Worm (Caenorhabditis elegans) whole organism, L4 larva: ENCODE results near the gene calu-1.
A peak's percentile ranks its signal among the peaks of the same experiment; 100 is the strongest.

ENCODE experiments used
- D1046.2 ChIP-seq: fragments of 200-800 bp; sonication (Bioruptor generic); IDR thresholded peaks from 2 replicates; pipeline ENCODE4 v1.3.6; 2022; ENCODE audit warnings: missing genetic modification characterization, missing compliant biosample characterization
- F10B5.3 ChIP-seq: sonication (generic microtip); optimal IDR thresholded peaks from 2 replicates; lab custom pipeline; 2016; ENCODE audit warnings: mild to moderate bottlenecking, missing genetic modification characterization, missing compliant biosample characterization
- F26F4.8 ChIP-seq: fragments of 200-800 bp; sonication (Bioruptor generic); conservative IDR thresholded peaks from 2 replicates; pipeline ENCODE4 v1.3.6; 2022; ENCODE audit warnings: missing genetic modification characterization, missing compliant biosample characterization
- F44E2.7 ChIP-seq: fragments of 200-800 bp; sonication (Bioruptor generic); IDR thresholded peaks from 2 replicates; pipeline ENCODE4 v2.1.2; 2022; ENCODE audit warnings: missing genetic modification characterization, missing compliant biosample characterization
- T20F7.1 ChIP-seq: fragments of 200-800 bp; sonication (Bioruptor generic); optimal IDR thresholded peaks from 2 replicates; lab custom pipeline; 2018; ENCODE audit warnings: mild to moderate bottlenecking, missing genetic modification characterization, missing compliant biosample characterization
- T26A8.4 ChIP-seq: fragments of 200-800 bp; sonication (Bioruptor generic); IDR thresholded peaks from 2 replicates; pipeline ENCODE4 v1.3.6; 2022; ENCODE audit warnings: missing genetic modification characterization, missing compliant biosample characterization
- Y48G9A.11 ChIP-seq: fragments of 200-800 bp; sonication (Bioruptor generic); IDR thresholded peaks from 2 replicates; pipeline ENCODE4 v1.3.6; 2022; ENCODE audit warnings: missing genetic modification reagents, missing genetic modification characterization, missing compliant biosample characterization
- ZK546.5 ChIP-seq, 2 experiments: sonication (generic microtip); optimal IDR thresholded peaks; 2 replicates each; lab custom pipeline; 2017; ENCODE audit warnings: missing biosample characterization in 2 of 2, missing genetic modification characterization in 2 of 2
- aha-1 ChIP-seq: fragments of 150-350 bp; peaks from one replicate; lab custom pipeline; 2014; ENCODE audit warnings: missing biosample characterization, missing genetic modification characterization
- aly-2 ChIP-seq: sonication (generic microtip); optimal IDR thresholded peaks from 2 replicates; lab custom pipeline; 2018; ENCODE audit warnings: missing biosample characterization, missing genetic modification characterization
- ama-1 ChIP-seq: fragments of 150-350 bp; optimal IDR thresholded peaks from 2 replicates; lab custom pipeline; 2014; ENCODE audit warnings: inconsistent platforms, mixed read lengths
- arid-1 ChIP-seq: fragments of 200-800 bp; sonication (Bioruptor generic); conservative IDR thresholded peaks from 2 replicates; pipeline ENCODE4 v1.3.6; 2022; ENCODE audit warnings: missing genetic modification reagents, missing genetic modification characterization, missing compliant biosample characterization
- ceh-20 ChIP-seq: fragments of 200-800 bp; sonication (Bioruptor generic); IDR thresholded peaks from 2 replicates; pipeline ENCODE4 v1.3.6; 2022; ENCODE audit warnings: missing genetic modification reagents, missing genetic modification characterization, missing compliant biosample characterization
- ceh-82 ChIP-seq: sonication (generic microtip); optimal IDR thresholded peaks from 2 replicates; lab custom pipeline; 2017; ENCODE audit warnings: missing biosample characterization, missing genetic modification characterization
- ces-1 ChIP-seq: fragments of 150-350 bp; sonication (generic microtip); optimal IDR thresholded peaks from 4 replicates; lab custom pipeline; 2014; ENCODE audit warnings: missing biosample characterization, missing genetic modification reagents, missing genetic modification characterization
- ctbp-1 ChIP-seq: fragments of 200-800 bp; sonication (Bioruptor generic); IDR thresholded peaks from 2 replicates; pipeline ENCODE4 v1.3.6; 2022; ENCODE audit warnings: missing genetic modification reagents, missing genetic modification characterization, missing compliant biosample characterization
- daf-12 ChIP-seq: fragments of 150-350 bp; optimal IDR thresholded peaks from 2 replicates; lab custom pipeline; 2014; ENCODE audit warnings: missing biosample characterization, missing genetic modification reagents, missing genetic modification characterization
- daf-16 ChIP-seq, 3 experiments: sonication (generic microtip); optimal IDR thresholded peaks; 2 replicates each; lab custom pipeline; 2016 to 2017; ENCODE audit warnings: missing genetic modification characterization in 3 of 3, missing genetic modification reagents in 3 of 3, mild to moderate bottlenecking in 2 of 3, missing compliant biosample characterization in 2 of 3, missing biosample characterization in 1 of 3, moderate library complexity in 1 of 3
- dmd-6 ChIP-seq: fragments of 200-800 bp; sonication (Bioruptor generic); IDR thresholded peaks from 2 replicates; pipeline ENCODE4 v1.3.6; 2022; ENCODE audit warnings: missing genetic modification reagents, missing genetic modification characterization, missing compliant biosample characterization
- dmd-9 ChIP-seq: fragments of 200-800 bp; sonication (Bioruptor generic); IDR thresholded peaks from 2 replicates; pipeline ENCODE4 v1.3.6; 2022; ENCODE audit warnings: missing genetic modification reagents, missing genetic modification characterization, missing compliant biosample characterization
- dpl-1 ChIP-seq: fragments of 150-350 bp; optimal IDR thresholded peaks from 2 replicates; lab custom pipeline; 2014; ENCODE audit warnings: missing biosample characterization, missing genetic modification reagents, missing genetic modification characterization
- dve-1 ChIP-seq: sonication (generic microtip); optimal IDR thresholded peaks from 2 replicates; lab custom pipeline; 2017; ENCODE audit warnings: antibody characterized with exemption, mild to moderate bottlenecking, missing genetic modification characterization, missing compliant biosample characterization; ENCODE audit not compliant: insufficient read depth
- egl-27 ChIP-seq: sonication (generic microtip); optimal IDR thresholded peaks from 3 replicates; lab custom pipeline; 2017; ENCODE audit warnings: missing biosample characterization, missing genetic modification reagents, missing genetic modification characterization
- hlh-11 ChIP-seq: fragments of 200-800 bp; sonication (Bioruptor generic); optimal IDR thresholded peaks from 2 replicates; lab custom pipeline; 2018; ENCODE audit warnings: mild to moderate bottlenecking, missing genetic modification characterization, missing compliant biosample characterization
- hlh-30 ChIP-seq: sonication (generic microtip); optimal IDR thresholded peaks from 2 replicates; lab custom pipeline; 2017; ENCODE audit warnings: antibody characterized with exemption, mild to moderate bottlenecking, missing genetic modification characterization, missing compliant biosample characterization; ENCODE audit not compliant: insufficient read depth
- hmg-1.1 ChIP-seq: fragments of 200-800 bp; sonication (Bioruptor generic); IDR thresholded peaks from 2 replicates; pipeline ENCODE4 v1.3.6; 2022; ENCODE audit warnings: missing genetic modification reagents, missing genetic modification characterization, missing compliant biosample characterization
- lin-1 ChIP-seq: fragments of 200-800 bp; sonication (Bioruptor generic); IDR thresholded peaks from 2 replicates; pipeline ENCODE4 v1.3.6; 2022; ENCODE audit warnings: missing genetic modification reagents, missing genetic modification characterization, missing compliant biosample characterization
- lin-13 ChIP-seq: fragments of 150-350 bp; optimal IDR thresholded peaks from 2 replicates; lab custom pipeline; 2014; ENCODE audit warnings: missing biosample characterization, missing genetic modification reagents, missing genetic modification characterization
- lin-15B ChIP-seq: fragments of 150-350 bp; sonication (generic microtip); optimal IDR thresholded peaks from 3 replicates; lab custom pipeline; 2014; ENCODE audit warnings: missing biosample characterization, missing genetic modification characterization
- lin-29 ChIP-seq: fragments of 200-800 bp; sonication (Bioruptor generic); IDR thresholded peaks from 2 replicates; pipeline ENCODE4 v1.3.6; 2022; ENCODE audit warnings: missing genetic modification reagents, missing genetic modification characterization, missing compliant biosample characterization
- lir-3 ChIP-seq: sonication (generic microtip); optimal IDR thresholded peaks from 2 replicates; lab custom pipeline; 2016; ENCODE audit warnings: mild to moderate bottlenecking, missing genetic modification characterization, missing compliant biosample characterization
- madf-5 ChIP-seq, 2 experiments: fragments of 200-800 bp; sonication (Bioruptor generic); IDR thresholded peaks; 2 replicates each; pipeline ENCODE4 v1.3.6; 2022; ENCODE audit warnings: missing compliant biosample characterization in 2 of 2, missing genetic modification characterization in 2 of 2
- madf-9 ChIP-seq: fragments of 200-800 bp; sonication (Bioruptor generic); conservative IDR thresholded peaks from 2 replicates; pipeline ENCODE4 v1.3.6; 2022; ENCODE audit warnings: missing genetic modification reagents, missing genetic modification characterization, missing compliant biosample characterization
- mdt-29 ChIP-seq: fragments of 200-800 bp; sonication (Bioruptor generic); IDR thresholded peaks from 2 replicates; pipeline ENCODE4 v1.3.6; 2022; ENCODE audit warnings: missing genetic modification reagents, missing genetic modification characterization, missing compliant biosample characterization
- mep-1 ChIP-seq: fragments of 150-350 bp; sonication (generic microtip); optimal IDR thresholded peaks from 3 replicates; lab custom pipeline; 2014; ENCODE audit warnings: missing biosample characterization, missing genetic modification characterization
- nhr-11 ChIP-seq: fragments of 150-350 bp; optimal IDR thresholded peaks from 2 replicates; lab custom pipeline; 2014; ENCODE audit warnings: missing biosample characterization, missing genetic modification characterization
- nhr-25 ChIP-seq: sonication (generic microtip); optimal IDR thresholded peaks from 2 replicates; lab custom pipeline; 2017; ENCODE audit warnings: missing genetic modification characterization, mild to moderate bottlenecking, missing compliant biosample characterization, antibody characterized with exemption, moderate library complexity, borderline replicate concordance; ENCODE audit not compliant: insufficient read depth
- nhr-28 ChIP-seq: fragments of 150-350 bp; optimal IDR thresholded peaks from 2 replicates; lab custom pipeline; 2014; ENCODE audit warnings: missing biosample characterization, missing genetic modification characterization
- pha-4 ChIP-seq, 2 experiments: fragments of 150-350 bp in 1 of 2; fragments of 200-800 bp in 1 of 2; sonication (Bioruptor generic) in 1 of 2; IDR thresholded peaks in 1 of 2; optimal IDR thresholded peaks in 1 of 2; 2 replicates each; pipeline versions ENCODE4 v1.3.6 to Lab custom; 2014 to 2022; ENCODE audit warnings: missing genetic modification characterization in 2 of 2, missing genetic modification reagents in 2 of 2, missing biosample characterization in 1 of 2, missing compliant biosample characterization in 1 of 2
- php-3 ChIP-seq: fragments of 200-800 bp; sonication (Bioruptor generic); IDR thresholded peaks from 2 replicates; pipeline ENCODE4 v1.3.6; 2022; ENCODE audit warnings: missing genetic modification reagents, missing genetic modification characterization, missing compliant biosample characterization
- rbr-2 ChIP-seq: sonication (generic microtip); optimal IDR thresholded peaks from 2 replicates; lab custom pipeline; 2016; ENCODE audit warnings: missing genotype, missing genetic modification characterization, missing compliant biosample characterization
- tra-1 ChIP-seq: fragments of 200-800 bp; sonication (Bioruptor generic); IDR thresholded peaks from 2 replicates; pipeline ENCODE4 v1.3.6; 2022; ENCODE audit warnings: missing genetic modification reagents, missing genetic modification characterization, missing compliant biosample characterization
- unc-62 ChIP-seq, 3 experiments: fragments of 150-350 bp in 1 of 3; sonication (generic microtip); optimal IDR thresholded peaks in 2 of 3; peaks in 1 of 3; 1 replicate in 1 of 3; 2 replicates in 2 of 3; lab custom pipeline; 2014 to 2017; ENCODE audit warnings: missing biosample characterization in 3 of 3, missing genetic modification characterization in 3 of 3, missing genetic modification reagents in 3 of 3, missing genotype in 1 of 3
- vab-7 ChIP-seq: fragments of 200-800 bp; sonication (Bioruptor generic); IDR thresholded peaks from 2 replicates; pipeline ENCODE4 v1.3.6; 2022; ENCODE audit warnings: missing genetic modification reagents, missing genetic modification characterization, missing compliant biosample characterization
- zag-1 ChIP-seq: fragments of 150-350 bp; optimal IDR thresholded peaks from 2 replicates; lab custom pipeline; 2014; ENCODE audit warnings: missing biosample characterization, missing genetic modification characterization
- ztf-11 ChIP-seq: fragments of 150-350 bp; optimal IDR thresholded peaks from 2 replicates; lab custom pipeline; 2014; ENCODE audit warnings: missing biosample characterization, missing genetic modification characterization

Gene calu-1

DNA sequence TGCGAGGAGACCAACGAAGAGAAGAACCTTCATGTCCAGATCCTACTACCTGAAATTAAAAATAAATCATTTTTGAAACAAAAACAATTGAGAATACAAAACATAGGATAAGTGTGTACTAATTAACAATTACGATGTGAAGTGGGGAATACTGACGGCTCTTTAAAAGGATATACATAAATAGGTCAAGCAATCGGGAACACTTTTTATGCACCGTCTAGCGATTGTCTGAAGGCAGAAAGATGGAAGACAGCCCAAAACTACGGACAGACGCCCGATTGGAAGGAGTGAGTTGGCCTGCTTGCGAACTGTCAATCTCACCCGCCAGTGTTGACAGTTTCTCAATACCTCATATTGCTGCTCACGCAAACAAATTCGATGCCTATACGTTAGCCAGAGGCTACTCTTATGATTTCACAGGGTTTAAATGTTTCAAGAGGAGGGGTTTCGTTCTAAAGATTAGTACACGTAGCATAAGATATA lies at the start of gene calu-1:
Gene calu-1 (minus strand): TSS at position 51 of the 483 bp plus-strand sequence.
- no peak for TF ChIP-seq lin-29 (GFP tag; lab: Robert Waterston, UW)
- TF ChIP-seq F44E2.7 (GFP tag; lab: Robert Waterston, UW): no peak
- TF ChIP-seq nhr-28: no peak
- TF ChIP-seq T20F7.1 (GFP tag; lab: Kevin White, UChicago): peak; percentile 32
- TF ChIP-seq mdt-29: peak; percentile 54; the same call in 1 of the 2 replicates
- TF ChIP-seq ceh-82 (tag; lab: Kevin White, UChicago): no peak
- peak in 1 of 2 experiments; percentile 5 for TF ChIP-seq daf-16 (GFP tag; optimal IDR thresholded peaks at IDR 0.05; lab: Kevin White, UChicago)
- peak; percentile 18 for TF ChIP-seq daf-16 (tag; optimal IDR thresholded peaks at IDR 0.05; lab: Kevin White, UChicago)
- TF ChIP-seq aly-2 (tag; lab: Kevin White, UChicago): no peak
- TF ChIP-seq madf-5 (GFP tag; IDR thresholded peaks at IDR 0.05; lab: Robert Waterston, UW): no peak
- peak; percentile 12 to 36 for TF ChIP-seq unc-62 (GFP tag; optimal IDR thresholded peaks at IDR 0.05 in 1 of 2; lab: Kevin White, UChicago)
- TF ChIP-seq unc-62 (tag; optimal IDR thresholded peaks at IDR 0.05; lab: Kevin White, UChicago): no peak
- TF ChIP-seq tra-1 (GFP tag; lab: Robert Waterston, UW): peak; percentile 95
- TF ChIP-seq hmg-1.1 (GFP tag; lab: Robert Waterston, UW): no peak
- TF ChIP-seq arid-1 (GFP tag; lab: Robert Waterston, UW): no peak
- TF ChIP-seq dmd-6: peak; percentile 94
- TF ChIP-seq dmd-9 (GFP tag; lab: Robert Waterston, UW): no peak
- TF ChIP-seq D1046.2 (GFP tag; lab: Robert Waterston, UW): no peak
- peak; percentile 39; the same call in 1 of the 2 replicates for TF ChIP-seq lin-1 (GFP tag; lab: Robert Waterston, UW)
- TF ChIP-seq hlh-30 (tag; lab: Kevin White, UChicago): no peak
- peak; percentile 6 for TF ChIP-seq dve-1 (tag; lab: Kevin White, UChicago)
- TF ChIP-seq lin-13 (GFP tag; lab: Kevin White, UChicago): no peak
- peak; percentile 6 for TF ChIP-seq hlh-11
- TF ChIP-seq aha-1 (tag; lab: Kevin White, UChicago): peak; percentile 43
- no peak for TF ChIP-seq lin-15B (tag; lab: Kevin White, UChicago)
- peak; percentile 53; the same call in 1 of the 2 replicates for TF ChIP-seq pha-4 (GFP tag; IDR thresholded peaks at IDR 0.05; lab: Robert Waterston, UW)
- no peak for TF ChIP-seq pha-4 (tag; optimal IDR thresholded peaks at IDR 0.05; lab: Kevin White, UChicago)
- no peak for TF ChIP-seq vab-7 (GFP tag; lab: Robert Waterston, UW)
- 0 out of 2 replicates have a peak, but pooled peaks have one; percentile 32 for TF ChIP-seq php-3

DNA sequence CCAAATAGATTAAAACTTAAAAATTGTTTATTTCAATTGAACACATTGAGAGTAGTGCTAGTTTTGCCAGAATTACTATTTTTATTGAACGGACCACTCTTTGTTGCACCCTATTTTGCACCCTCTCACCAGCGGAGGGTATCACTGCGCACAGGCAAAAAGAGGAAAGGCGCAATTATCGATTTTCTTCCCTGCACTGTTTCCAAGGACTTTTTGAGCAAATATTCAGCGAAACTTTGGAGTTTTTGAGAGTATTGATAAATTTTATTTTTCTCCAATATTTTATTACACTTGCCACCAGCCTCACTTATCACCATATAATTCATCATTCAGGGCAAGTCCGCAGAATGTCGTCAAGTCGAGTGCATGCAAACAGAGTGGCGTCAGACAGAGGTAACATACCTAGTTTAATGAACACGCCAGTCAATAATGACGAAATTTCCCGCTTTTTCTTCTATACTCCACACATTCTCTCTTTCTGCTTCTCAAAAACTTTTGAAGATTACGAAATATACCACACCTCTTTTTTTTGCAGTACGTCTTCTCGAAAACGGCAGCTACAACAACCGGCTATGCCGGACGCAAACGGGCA lies 47.4 kb upstream of the calu-1 start:
- TF ChIP-seq rbr-2 (tag; lab: Kevin White, UChicago) (peak; percentile 17), dpl-1 (peak; percentile 10), ama-1 (lab: Kevin White, UChicago) (no peak), hlh-11 (peak; percentile 53), nhr-25 (no peak), dmd-6 (peak; percentile 47; the same call in 1 of the 2 replicates), ctbp-1 (GFP tag; lab: Robert Waterston, UW) (no peak), lir-3 (tag; lab: Kevin White, UChicago) (no peak), ceh-20 (GFP tag; lab: Robert Waterston, UW) (no peak), Y48G9A.11 (no peak), nhr-11 (tag; lab: Kevin White, UChicago) (peak; percentile 23), dve-1 (tag; lab: Kevin White, UChicago) (peak; percentile 42), mep-1 (peak; percentile 40), F26F4.8 (GFP tag; lab: Robert Waterston, UW) (no peak), lin-13 (GFP tag; lab: Kevin White, UChicago) (peak; percentile 30), php-3 (peak; percentile 87), daf-12 (no peak), unc-62 (GFP tag; optimal IDR thresholded peaks at IDR 0.05 in 1 of 2; lab: Kevin White, UChicago) (peak in 1 of 2 experiments; percentile 24), unc-62 (tag; optimal IDR thresholded peaks at IDR 0.05; lab: Kevin White, UChicago) (no peak), ces-1 (GFP tag; lab: Kevin White, UChicago) (no peak), F10B5.3 (tag; lab: Kevin White, UChicago) (no peak), T26A8.4 (GFP tag; lab: Robert Waterston, UW) (no peak), zag-1 (no peak), hlh-30 (tag; lab: Kevin White, UChicago) (peak; percentile 2), egl-27 (tag; lab: Kevin White, UChicago) (no peak), ZK546.5 (tag; optimal IDR thresholded peaks at IDR 0.05; lab: Kevin White, UChicago) (no peak), madf-9 (GFP tag; lab: Robert Waterston, UW) (no peak), ztf-11 (tag; lab: Kevin White, UChicago) (no peak)
